Worm (Caenorhabditis elegans) whole organism, L2 larva: ENCODE data around the gene elb-1.

Experiments
- dmd-4 ChIP-seq: sonication (generic microtip); optimal IDR thresholded peaks from 2 replicates; lab custom pipeline; 2017; ENCODE audit warnings: missing biosample characterization, missing genetic modification characterization
- fos-1 ChIP-seq: fragments of 150-350 bp; optimal IDR thresholded peaks from 2 replicates; lab custom pipeline; 2014; ENCODE audit warnings: missing biosample characterization, missing genetic modification characterization
- lin-13 ChIP-seq: fragments of 150-350 bp; optimal IDR thresholded peaks from 2 replicates; lab custom pipeline; 2014; ENCODE audit warnings: missing biosample characterization, missing genetic modification reagents, missing genetic modification characterization
- lin-39 ChIP-seq: fragments of 150-350 bp; optimal IDR thresholded peaks from 2 replicates; lab custom pipeline; 2014; ENCODE audit warnings: missing biosample characterization, missing genetic modification reagents, missing genetic modification characterization
- mbf-1 ChIP-seq: sonication (generic microtip); optimal IDR thresholded peaks from 2 replicates; lab custom pipeline; 2017; ENCODE audit warnings: missing biosample characterization, missing genetic modification characterization
- nhr-11 ChIP-seq: fragments of 150-350 bp; optimal IDR thresholded peaks from 2 replicates; lab custom pipeline; 2014; ENCODE audit warnings: missing biosample characterization, missing genetic modification characterization
- nhr-129 ChIP-seq: fragments of 150-350 bp; optimal IDR thresholded peaks from 2 replicates; lab custom pipeline; 2014; ENCODE audit warnings: missing biosample characterization, missing genetic modification characterization
- nhr-237 ChIP-seq: fragments of 150-350 bp; optimal IDR thresholded peaks from 2 replicates; lab custom pipeline; 2014; ENCODE audit warnings: missing biosample characterization, missing genetic modification characterization
- nhr-6 ChIP-seq: fragments of 150-350 bp; optimal IDR thresholded peaks from 2 replicates; lab custom pipeline; 2014; ENCODE audit warnings: missing biosample characterization, missing genetic modification characterization
- nhr-77 ChIP-seq: fragments of 150-350 bp; optimal IDR thresholded peaks from 2 replicates; lab custom pipeline; 2014; ENCODE audit warnings: missing biosample characterization, missing genetic modification characterization
- unc-39 ChIP-seq: fragments of 150-350 bp; optimal IDR thresholded peaks from 2 replicates; lab custom pipeline; 2014; ENCODE audit warnings: missing biosample characterization, missing genetic modification characterization
- ztf-11 ChIP-seq: sonication (generic microtip); optimal IDR thresholded peaks from 2 replicates; lab custom pipeline; 2017; ENCODE audit warnings: missing biosample characterization, missing genetic modification characterization

ce11 chrIII:11680514-11680913 lies 38.7 kb downstream of the elb-1 start:
- TF ChIP-seq lin-39: no peak
- TF ChIP-seq nhr-237: no peak
- no peak for TF ChIP-seq fos-1 (tag; lab: Kevin White, UChicago)
- no peak for TF ChIP-seq nhr-11 (tag; lab: Kevin White, UChicago)
- TF ChIP-seq lin-13 (GFP tag; lab: Kevin White, UChicago): no peak
- no peak for TF ChIP-seq nhr-77 (tag; lab: Kevin White, UChicago)
- no peak for TF ChIP-seq unc-39
- TF ChIP-seq dmd-4 (tag; lab: Kevin White, UChicago): no peak
- no peak for TF ChIP-seq ztf-11 (tag; lab: Kevin White, UChicago)
- TF ChIP-seq nhr-129 (tag; lab: Kevin White, UChicago): no peak
- no peak for TF ChIP-seq mbf-1 (tag; lab: Kevin White, UChicago)
- no peak for TF ChIP-seq nhr-6 (tag; lab: Kevin White, UChicago)
